Worm (Caenorhabditis elegans) whole organism, L4/young adult: ENCODE data around the gene C55C3.3.
A peak's percentile ranks its signal among the peaks of the same experiment; 100 is the strongest.

Experiments used
- W03F9.2 ChIP-seq: fragments of 150-350 bp; optimal IDR thresholded peaks from 2 replicates; lab custom pipeline; 2014; ENCODE audit warnings: missing biosample characterization, missing genetic modification characterization
- dao-5 ChIP-seq: sonication (generic microtip); optimal IDR thresholded peaks from 2 replicates; lab custom pipeline; 2016; ENCODE audit warnings: missing genotype, missing genetic modification characterization, moderate library complexity, missing compliant biosample characterization
- him-1 ChIP-seq: sonication (generic microtip); optimal IDR thresholded peaks from 2 replicates; lab custom pipeline; 2016; ENCODE audit warnings: missing genotype, missing genetic modification reagents, missing genetic modification characterization, missing compliant biosample characterization

The C55C3.3 gene

DNA sequence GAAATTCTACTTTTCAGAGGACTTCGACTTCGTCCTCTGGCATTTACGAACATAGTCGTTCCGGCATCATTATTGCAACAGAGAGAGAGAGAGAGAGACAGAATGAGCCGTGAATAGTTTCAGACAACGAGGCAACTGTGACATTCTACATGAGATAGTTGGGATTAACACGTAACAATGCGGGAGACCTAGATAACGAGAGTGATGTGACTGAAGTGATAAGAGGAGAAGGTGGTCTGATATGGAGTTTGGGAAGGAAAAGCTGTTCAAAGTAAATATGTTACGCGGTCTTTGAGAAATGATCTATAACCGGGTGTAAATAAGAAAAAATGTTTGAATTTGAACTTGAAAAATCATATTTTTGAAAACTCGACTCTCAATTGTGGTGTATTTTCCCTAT lies 25.6 kb upstream of the C55C3.3 start:
- no peak for TF ChIP-seq W03F9.2 (tag; lab: Kevin White, UChicago)
- TF ChIP-seq him-1 (tag; lab: Kevin White, UChicago): no peak
- no peak for TF ChIP-seq dao-5 (tag; lab: Kevin White, UChicago)

- no peak for TF ChIP-seq dao-5 (tag; lab: Kevin White, UChicago)
- no peak for TF ChIP-seq him-1 (tag; lab: Kevin White, UChicago)
- no peak for TF ChIP-seq W03F9.2 (tag; lab: Kevin White, UChicago)
Measured at ce11 chrIV:5660239-5660638, 24.8 kb upstream of the C55C3.3 start, which contains the start of gene skn-1. Gene skn-1, minus strand, starts transcription at chrIV:5660384.

ce11 chrIV:5662073-5662472 lies 23.0 kb upstream of the C55C3.3 start:
- TF ChIP-seq W03F9.2 (tag; lab: Kevin White, UChicago) (no peak), him-1 (tag; lab: Kevin White, UChicago) (no peak), dao-5 (tag; lab: Kevin White, UChicago) (no peak)

DNA sequence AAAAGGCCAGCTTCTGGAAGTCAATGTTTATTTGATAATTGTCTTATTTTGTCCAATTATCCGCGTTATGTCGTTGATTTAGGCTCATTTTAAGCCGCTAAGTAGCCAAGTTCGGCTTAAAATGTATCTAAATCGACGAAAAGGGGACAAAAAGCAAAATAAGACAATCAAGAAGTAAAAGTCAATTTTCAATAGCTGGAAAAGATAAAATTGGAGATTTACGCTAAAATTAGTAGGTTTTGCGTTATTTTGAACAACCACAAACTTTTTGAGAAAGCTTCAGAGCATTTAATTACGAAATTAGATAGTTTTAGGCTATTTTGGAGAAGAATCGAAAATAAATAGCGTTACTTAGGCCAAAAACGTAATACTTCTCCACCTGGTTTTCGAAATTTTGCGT lies 22.2 kb upstream of the C55C3.3 start:
- TF ChIP-seq him-1 (tag; lab: Kevin White, UChicago) (no peak), W03F9.2 (tag; lab: Kevin White, UChicago) (no peak), dao-5 (tag; lab: Kevin White, UChicago) (no peak)

DNA sequence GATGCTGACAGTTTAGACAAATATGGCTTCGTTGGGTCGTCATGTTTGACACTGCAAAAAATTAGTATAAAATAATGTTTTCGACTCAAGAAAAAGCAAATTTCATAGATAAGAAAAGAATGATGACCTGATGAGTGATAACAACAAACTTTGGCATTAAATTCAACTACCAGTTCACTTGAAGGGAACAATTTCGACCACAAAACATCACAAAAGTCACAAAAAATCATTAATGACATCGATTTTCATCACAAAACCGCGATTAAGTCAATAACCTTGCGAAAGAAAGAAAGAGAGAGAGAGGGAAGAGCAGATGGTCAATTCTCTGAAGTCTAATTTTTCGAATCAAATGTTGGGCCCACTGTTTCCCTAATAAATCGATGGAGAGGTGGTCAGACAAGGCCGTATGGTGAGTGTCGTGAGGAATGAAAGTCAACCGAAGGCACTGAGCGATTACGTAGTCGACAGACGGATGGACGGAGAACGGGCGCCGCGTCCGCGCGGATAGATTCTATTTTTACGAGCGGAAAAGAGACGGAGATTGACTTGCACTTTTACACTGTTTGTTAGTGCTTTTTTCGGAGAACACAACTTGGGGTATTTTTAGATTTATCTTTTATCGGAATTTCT lies 20.6 kb upstream of the C55C3.3 start, which contains the start of gene bec-1:
Gene bec-1, minus strand, starts transcription at position 51 of the 630 bp plus-strand sequence.
- TF ChIP-seq him-1 (tag; lab: Kevin White, UChicago) (no peak), dao-5 (tag; lab: Kevin White, UChicago) (no peak), W03F9.2 (tag; lab: Kevin White, UChicago) (no peak)

- TF ChIP-seq dao-5 (tag; lab: Kevin White, UChicago) (no peak), W03F9.2 (tag; lab: Kevin White, UChicago) (peak; percentile 32)
Measured at ce11 chrIV:5665353-5665918, 19.7 kb upstream of the C55C3.3 start.

ce11 chrIV:5666115-5667028 lies 18.7 kb upstream of the C55C3.3 start:
- no peak for TF ChIP-seq him-1 (tag; lab: Kevin White, UChicago)
- no peak for TF ChIP-seq dao-5 (tag; lab: Kevin White, UChicago)
- peak; percentile 11 for TF ChIP-seq W03F9.2 (tag; lab: Kevin White, UChicago)

ce11 chrIV:5667191-5667590 lies 17.9 kb upstream of the C55C3.3 start:
- no peak for TF ChIP-seq him-1 (tag; lab: Kevin White, UChicago)
- no peak for TF ChIP-seq dao-5 (tag; lab: Kevin White, UChicago)
- TF ChIP-seq W03F9.2 (tag; lab: Kevin White, UChicago): no peak

DNA sequence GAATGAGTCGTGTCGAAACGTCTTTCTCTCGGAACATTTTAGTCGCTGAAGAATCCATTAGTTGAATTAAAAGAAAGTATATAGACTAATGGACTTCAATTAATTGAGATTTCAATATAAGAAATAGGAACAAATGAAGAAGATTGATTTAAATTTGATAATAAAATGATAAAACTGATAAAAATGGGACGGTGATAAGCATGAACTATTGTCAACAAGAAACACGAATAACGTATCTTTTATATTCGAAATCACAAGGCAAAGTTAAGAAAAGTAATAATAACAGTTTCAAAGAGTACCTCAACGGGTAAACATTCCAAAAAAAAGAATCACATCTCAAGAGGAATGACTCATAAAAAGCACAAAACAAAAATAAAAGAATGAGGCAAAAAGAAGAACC lies 15.6 kb upstream of the C55C3.3 start, which contains the start of gene T19E7.6:
Gene T19E7.6, minus strand, starts transcription at position 45 of the 400 bp plus-strand sequence.
- TF ChIP-seq W03F9.2 (tag; lab: Kevin White, UChicago): no peak
- TF ChIP-seq dao-5 (tag; lab: Kevin White, UChicago): no peak
- no peak for TF ChIP-seq him-1 (tag; lab: Kevin White, UChicago)

DNA sequence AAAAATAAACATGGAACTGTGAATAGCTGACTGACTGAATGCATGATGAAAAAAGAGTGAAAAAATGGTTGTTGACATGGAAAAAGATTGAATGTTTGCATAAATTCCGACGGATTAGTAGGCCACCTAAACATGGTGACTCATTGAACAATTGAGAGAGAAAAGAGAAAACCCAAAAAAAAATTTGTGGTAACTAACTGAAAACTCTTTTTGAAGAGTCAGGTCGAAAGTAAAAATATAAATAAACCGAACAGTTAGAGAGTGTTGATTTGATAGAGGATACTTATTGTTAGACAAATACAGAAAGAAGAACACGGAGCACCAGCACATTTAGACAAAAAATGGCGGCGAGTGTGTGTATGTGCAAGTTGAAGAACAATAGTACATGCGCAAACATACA lies 13.8 kb upstream of the C55C3.3 start:
- TF ChIP-seq dao-5 (tag; lab: Kevin White, UChicago) (no peak), him-1 (tag; lab: Kevin White, UChicago) (no peak), W03F9.2 (tag; lab: Kevin White, UChicago) (no peak)

DNA sequence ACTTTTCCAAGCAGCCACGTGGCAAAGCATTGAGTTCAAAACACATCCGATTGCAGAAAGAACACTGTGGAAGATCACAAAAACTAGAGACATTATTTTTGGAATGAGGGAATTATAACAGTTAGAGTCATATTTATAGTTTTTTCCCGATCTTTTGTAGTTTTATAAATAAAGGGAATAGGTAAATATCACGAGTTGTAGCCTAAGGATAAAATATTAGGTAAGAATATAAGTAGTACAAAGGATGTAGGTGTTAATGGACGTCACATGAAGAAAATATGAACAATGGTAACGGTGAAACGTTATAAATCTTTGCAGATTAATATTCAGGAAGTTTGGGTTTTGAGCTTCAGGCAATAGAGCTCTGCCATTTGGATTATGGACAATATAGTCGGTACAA lies 10.7 kb upstream of the C55C3.3 start, which contains the start of gene srd-5:
Gene srd-5, minus strand, starts transcription at position 101 of the 400 bp plus-strand sequence.
- TF ChIP-seq W03F9.2 (tag; lab: Kevin White, UChicago): no peak
- no peak for TF ChIP-seq him-1 (tag; lab: Kevin White, UChicago)
- no peak for TF ChIP-seq dao-5 (tag; lab: Kevin White, UChicago)

DNA sequence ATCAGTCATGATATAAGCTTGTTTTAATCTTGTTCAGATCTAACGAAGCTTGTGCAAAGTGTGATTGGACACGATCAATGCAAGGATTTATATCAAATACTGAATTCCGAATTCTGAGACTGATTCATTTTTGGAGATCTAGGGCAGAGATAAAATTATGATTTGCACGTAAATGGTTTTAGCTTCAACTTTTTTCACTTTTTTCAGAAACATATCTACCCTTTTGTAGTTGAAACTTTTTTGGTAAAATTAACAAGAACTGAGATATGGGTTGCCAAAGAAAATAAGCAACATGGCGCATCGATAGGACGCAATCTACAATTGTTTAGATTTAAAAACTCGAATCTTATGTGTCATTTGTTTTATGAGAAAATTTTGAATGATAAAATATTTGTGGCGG lies 7.0 kb upstream of the C55C3.3 start, which contains the start of gene C55C3.4:
Gene C55C3.4, minus strand, starts transcription at position 101 of the 400 bp plus-strand sequence.
- TF ChIP-seq him-1 (tag; lab: Kevin White, UChicago): no peak
- no peak for TF ChIP-seq W03F9.2 (tag; lab: Kevin White, UChicago)
- no peak for TF ChIP-seq dao-5 (tag; lab: Kevin White, UChicago)
